Worm (Caenorhabditis elegans) whole organism, midembryonic: ENCODE data around the gene cec-6.

Source experiments
- T22C8.4 ChIP-seq: fragments of 200-800 bp; sonication (Bioruptor generic); IDR thresholded peaks from 2 replicates; pipeline ENCODE4 v1.3.6; 2022; ENCODE audit warnings: missing genetic modification characterization, missing compliant biosample characterization
- cog-1 ChIP-seq: sonication (generic microtip); optimal IDR thresholded peaks from 2 replicates; lab custom pipeline; 2016; ENCODE audit warnings: missing genetic modification characterization, missing compliant biosample characterization
- flt-1 ChIP-seq: fragments of 200-800 bp; sonication (Bioruptor generic); IDR thresholded peaks from 2 replicates; pipeline ENCODE4 v1.3.6; 2022; ENCODE audit warnings: missing genetic modification characterization, missing compliant biosample characterization
- med-1 ChIP-seq: sonication (generic microtip); optimal IDR thresholded peaks from 2 replicates; lab custom pipeline; 2017; ENCODE audit warnings: missing genetic modification characterization, mild to moderate bottlenecking, missing compliant biosample characterization, antibody characterized with exemption, missing genetic modification reagents; ENCODE audit not compliant: insufficient read depth
- ref-1 ChIP-seq: fragments of 200-800 bp; sonication (Bioruptor generic); conservative IDR thresholded peaks from 2 replicates; pipeline ENCODE4 v1.3.6; 2022; ENCODE audit warnings: missing genetic modification reagents, missing genetic modification characterization, missing compliant biosample characterization
- tab-1 ChIP-seq: fragments of 200-800 bp; sonication (Bioruptor generic); IDR thresholded peaks from 2 replicates; pipeline ENCODE4 v1.3.6; 2022; ENCODE audit warnings: missing genetic modification characterization, missing compliant biosample characterization
- ztf-23 ChIP-seq: fragments of 200-800 bp; sonication (Bioruptor generic); IDR thresholded peaks from 2 replicates; pipeline ENCODE4 v1.3.6; 2022; ENCODE audit warnings: missing genetic modification reagents, missing genetic modification characterization, missing compliant biosample characterization
- ztf-29 ChIP-seq: fragments of 200-800 bp; sonication (Bioruptor generic); IDR thresholded peaks from 2 replicates; pipeline ENCODE4 v1.3.6; 2022; ENCODE audit warnings: missing genetic modification reagents, missing genetic modification characterization, missing compliant biosample characterization

ce11 chrIV:5554168-5554567 is 9.5 kb downstream of the cec-6 start:
- no peak for TF ChIP-seq T22C8.4 (GFP tag; lab: Robert Waterston, UW)
- TF ChIP-seq cog-1 (tag; lab: Kevin White, UChicago): no peak
- no peak for TF ChIP-seq tab-1 (GFP tag; lab: Robert Waterston, UW)
- TF ChIP-seq flt-1: no peak
- no peak for TF ChIP-seq ztf-23
- no peak for TF ChIP-seq med-1 (GFP tag; lab: Kevin White, UChicago)
- no peak for TF ChIP-seq ztf-29
- TF ChIP-seq ref-1: no peak
